In the genomic region with DNA sequence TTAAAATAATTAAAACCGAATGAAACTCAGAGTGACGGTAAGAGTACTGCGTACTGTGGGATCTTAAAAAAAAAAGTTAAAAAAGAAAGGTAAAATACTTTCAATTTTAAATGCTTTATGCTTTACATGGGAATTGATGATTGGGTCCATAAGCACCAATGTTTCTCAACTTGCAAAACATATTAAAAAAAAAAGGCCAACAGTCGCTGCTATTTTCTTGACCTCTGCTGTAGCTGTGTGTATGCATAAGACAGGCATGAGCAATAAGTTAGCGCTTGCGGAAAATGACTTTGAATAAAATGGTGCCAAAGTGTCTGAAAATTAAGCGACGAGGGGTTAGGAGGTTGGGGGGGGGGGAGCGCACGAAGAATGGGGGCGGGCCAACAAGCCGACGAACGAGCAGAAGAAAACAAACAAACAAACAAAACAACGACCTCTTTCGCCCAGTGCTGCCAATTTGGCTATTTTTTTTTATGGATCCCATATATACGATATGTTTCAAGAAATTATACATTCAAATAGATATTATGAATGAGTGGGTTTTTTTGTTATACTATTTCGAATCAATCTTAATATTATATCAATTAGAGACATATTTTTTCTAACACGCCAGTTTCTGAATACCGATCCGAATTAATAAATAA, we compare ENCODE assay signal across 1 fruit fly cellular context.
TF ChIP-seq lines count a peak whose summit lies in the region.

No protein-coding gene starts in this region.

TF ChIP-seq in whole organism, embryonic, 481 proteins besides CTCF, POLR2A, EP300 and RAD21 (continued from another document and continues in another):
- TF ChIP-seq fru (optimal IDR thresholded peaks at IDR 0.05; lab: Kevin White, UChicago) (no peak), CG14050 (GFP tag; IDR thresholded peaks at IDR 0.05; lab: Robert Waterston, UW) (peak; percentile 19; the same call in 1 of the 3 replicates), NK7.1 (GFP tag; optimal IDR thresholded peaks at IDR 0.05; lab: Kevin White, UChicago) (peak; percentile 9), Hr39 (optimal IDR thresholded peaks at IDR 0.05; lab: Kevin White, UChicago) (no peak), bigmax (GFP tag; optimal IDR thresholded peaks at IDR 0.05; lab: Kevin White, UChicago) (no peak), CG13775 (GFP tag; optimal IDR thresholded peaks at IDR 0.05; lab: Kevin White, UChicago) (peak; percentile 45), CG4328 (GFP tag; optimal IDR thresholded peaks at IDR 0.05; lab: Kevin White, UChicago) (no peak), CG8089 (GFP tag; optimal IDR thresholded peaks at IDR 0.05; lab: Kevin White, UChicago) (peak; percentile 4), odd (GFP tag; optimal IDR thresholded peaks at IDR 0.05; lab: Kevin White, UChicago) (no peak), pum (GFP tag; optimal IDR thresholded peaks at IDR 0.05; lab: Kevin White, UChicago) (no peak), ftz-f1 (GFP tag; optimal IDR thresholded peaks at IDR 0.05; lab: Kevin White, UChicago) (no peak), CG6272 (GFP tag; IDR thresholded peaks at IDR 0.05; lab: Robert Waterston, UW) (no peak), Eip74EF (GFP tag; optimal IDR thresholded peaks at IDR 0.05; lab: Kevin White, UChicago) (peak in 1 of 2 experiments; percentile 35), CG30403 (GFP tag; optimal IDR thresholded peaks at IDR 0.05; lab: Kevin White, UChicago) (peak; percentile 46), CG2116 (GFP tag; optimal IDR thresholded peaks at IDR 0.05; lab: Kevin White, UChicago) (no peak), CG1233 (GFP tag; optimal IDR thresholded peaks at IDR 0.05; lab: Kevin White, UChicago) (peak; percentile 33), CG17912 (GFP tag; optimal IDR thresholded peaks at IDR 0.05; lab: Kevin White, UChicago) (no peak), nerfin-2 (GFP tag; IDR thresholded peaks at IDR 0.05; lab: Robert Waterston, UW; ENCODE audit: partially characterized antibody) (no peak), phol (tag; optimal IDR thresholded peaks at IDR 0.05; lab: Kevin White, UChicago) (peak; percentile 53), pho (GFP tag; optimal IDR thresholded peaks at IDR 0.05; lab: Kevin White, UChicago) (no peak), CG30431 (GFP tag; optimal IDR thresholded peaks at IDR 0.05; lab: Kevin White, UChicago) (peak; percentile 11), Dip2 (GFP tag; IDR thresholded peaks at IDR 0.05; lab: Robert Waterston, UW) (no peak), twi (tag; optimal IDR thresholded peaks at IDR 0.05; lab: Kevin White, UChicago) (no peak), grn (GFP tag; optimal IDR thresholded peaks at IDR 0.05; lab: Kevin White, UChicago) (no peak), nom (GFP tag; optimal IDR thresholded peaks at IDR 0.05; lab: Kevin White, UChicago) (peak; percentile 45), CkIIα-i1 (GFP tag; IDR thresholded peaks at IDR 0.05; lab: Robert Waterston, UW) (no peak), esg (GFP tag; conservative IDR thresholded peaks at IDR 0.05; lab: Robert Waterston, UW) (peak; percentile 58), Aef1 (GFP tag; IDR thresholded peaks at IDR 0.05; lab: Robert Waterston, UW) (peak; percentile 54; the same call in 2 of the 3 replicates), CG32772 (GFP tag; IDR thresholded peaks at IDR 0.05; lab: Robert Waterston, UW) (0 out of 2 replicates have a peak, but pooled peaks have one; percentile 17), dm (GFP tag; optimal IDR thresholded peaks at IDR 0.05; lab: Kevin White, UChicago) (no peak), Atf6 (GFP tag; IDR thresholded peaks at IDR 0.05; lab: Robert Waterston, UW) (peak; percentile 30; the same call in 1 of the 2 replicates), CG18262 (tag; optimal IDR thresholded peaks at IDR 0.05; lab: Kevin White, UChicago) (peak; percentile 27), corto (GFP tag; optimal IDR thresholded peaks at IDR 0.05; lab: Kevin White, UChicago) (no peak), Dp (GFP tag; optimal IDR thresholded peaks at IDR 0.05; lab: Kevin White, UChicago) (no peak), sens (GFP tag; lab: Kevin White, UChicago) (peak; percentile 93), wdn (GFP tag; IDR thresholded peaks at IDR 0.05; lab: Robert Waterston, UW) (0 out of 2 replicates have a peak, but pooled peaks have one; percentile 25), CG6175 (GFP tag; IDR thresholded peaks at IDR 0.05; lab: Robert Waterston, UW) (no peak), CG42726 (GFP tag; IDR thresholded peaks at IDR 0.05; lab: Robert Waterston, UW; ENCODE audit: partially characterized antibody) (no peak), CG8478 (optimal IDR thresholded peaks at IDR 0.05; lab: Kevin White, UChicago) (no peak), Hr51 (GFP tag; optimal IDR thresholded peaks at IDR 0.05; lab: Kevin White, UChicago) (peak in 1 of 2 experiments; percentile 67), ap (GFP tag; IDR thresholded peaks at IDR 0.05; lab: Robert Waterston, UW) (peak; percentile 42; the same call in 1 of the 2 replicates), oc (tag; optimal IDR thresholded peaks at IDR 0.05; lab: Kevin White, UChicago) (no peak), caup (GFP tag; optimal IDR thresholded peaks at IDR 0.05; lab: Kevin White, UChicago; ENCODE audit: severe bottlenecking) (peak; percentile 40), CG12744 (GFP tag; optimal IDR thresholded peaks at IDR 0.05; lab: Kevin White, UChicago) (no peak), MESR4 (GFP tag; optimal IDR thresholded peaks at IDR 0.05; lab: Kevin White, UChicago) (no peak), CG1603 (tag; optimal IDR thresholded peaks at IDR 0.05; lab: Kevin White, UChicago) (no peak), bcd (GFP tag; optimal IDR thresholded peaks at IDR 0.05; lab: Kevin White, UChicago) (peak; percentile 52), fu2 (GFP tag; optimal IDR thresholded peaks at IDR 0.05; lab: Kevin White, UChicago) (no peak), CG15011 (GFP tag; optimal IDR thresholded peaks at IDR 0.05; lab: Kevin White, UChicago) (no peak), CG6765 (GFP tag; optimal IDR thresholded peaks at IDR 0.05; lab: Kevin White, UChicago) (no peak), Sin3A (optimal IDR thresholded peaks at IDR 0.05; lab: Kevin White, UChicago) (no peak), Neu2 (GFP tag; optimal IDR thresholded peaks at IDR 0.05; lab: Kevin White, UChicago; ENCODE audit: borderline replicate concordance) (no peak), CG12219 (GFP tag; optimal IDR thresholded peaks at IDR 0.05; lab: Kevin White, UChicago) (no peak), NC2α (GFP tag; optimal IDR thresholded peaks at IDR 0.05; lab: Kevin White, UChicago) (no peak), p53 (GFP tag; optimal IDR thresholded peaks at IDR 0.05; lab: Kevin White, UChicago) (no peak), Gug (GFP tag; IDR thresholded peaks at IDR 0.05; lab: Robert Waterston, UW) (peak; percentile 52; the same call in 1 of the 4 replicates), usp (GFP tag; optimal IDR thresholded peaks at IDR 0.05; lab: Kevin White, UChicago) (no peak), Rx (GFP tag; IDR thresholded peaks at IDR 0.05; lab: Robert Waterston, UW) (peak; percentile 23; the same call in 1 of the 2 replicates), sr (GFP tag; IDR thresholded peaks at IDR 0.05; lab: Robert Waterston, UW) (peak; percentile 64; the same call in 2 of the 3 replicates), Med (GFP tag; lab: Kevin White, UChicago) (peak; percentile 86), Sox102F (GFP tag; optimal IDR thresholded peaks at IDR 0.05; lab: Kevin White, UChicago) (peak; percentile 57), CG12071 (GFP tag; optimal IDR thresholded peaks at IDR 0.05; lab: Kevin White, UChicago) (peak; percentile 29), org-1 (GFP tag; optimal IDR thresholded peaks at IDR 0.05; lab: Kevin White, UChicago) (peak; percentile 3), crp (GFP tag; optimal IDR thresholded peaks at IDR 0.05; lab: Kevin White, UChicago) (no peak), CG10959 (GFP tag; IDR thresholded peaks at IDR 0.05; lab: Robert Waterston, UW) (no peak), Max (GFP tag; optimal IDR thresholded peaks at IDR 0.05; lab: Kevin White, UChicago) (no peak), Mad (GFP tag; optimal IDR thresholded peaks at IDR 0.05; lab: Kevin White, UChicago) (no peak), CG8924 (tag; optimal IDR thresholded peaks at IDR 0.05; lab: Kevin White, UChicago) (no peak), CG9876 (GFP tag; optimal IDR thresholded peaks at IDR 0.05; lab: Kevin White, UChicago) (no peak), disco-r (GFP tag; optimal IDR thresholded peaks at IDR 0.05; lab: Kevin White, UChicago) (no peak), CG6254 (GFP tag; optimal IDR thresholded peaks at IDR 0.05; lab: Kevin White, UChicago) (no peak), CG2678 (tag; optimal IDR thresholded peaks at IDR 0.05; lab: Kevin White, UChicago) (peak; percentile 64), mld (GFP tag; IDR thresholded peaks at IDR 0.05; lab: Robert Waterston, UW; ENCODE audit: partially characterized antibody) (no peak), CG14441 (GFP tag; IDR thresholded peaks at IDR 0.05; lab: Robert Waterston, UW) (peak; percentile 72), hkb (optimal IDR thresholded peaks at IDR 0.05; lab: Kevin White, UChicago) (no peak), hkb (GFP tag; IDR thresholded peaks at IDR 0.05; lab: Robert Waterston, UW) (peak; percentile 82), chm (GFP tag; IDR thresholded peaks at IDR 0.05; lab: Robert Waterston, UW) (peak; percentile 65; the same call in 1 of the 2 replicates), eyg (GFP tag; optimal IDR thresholded peaks at IDR 0.05; lab: Kevin White, UChicago) (no peak), CG18619 (GFP tag; optimal IDR thresholded peaks at IDR 0.05; lab: Kevin White, UChicago) (peak; percentile 37), CHES-1-like (GFP tag; optimal IDR thresholded peaks at IDR 0.05; lab: Kevin White, UChicago) (no peak), CG8388 (GFP tag; optimal IDR thresholded peaks at IDR 0.05; lab: Kevin White, UChicago) (peak; percentile 14), CG43689 (GFP tag; IDR thresholded peaks at IDR 0.05; lab: Robert Waterston, UW) (no peak), bsh (GFP tag; optimal IDR thresholded peaks at IDR 0.05; lab: Kevin White, UChicago) (peak; percentile 36 to 50), cwo (GFP tag; optimal IDR thresholded peaks at IDR 0.05; lab: Kevin White, UChicago) (peak; percentile 15), nerfin-1 (tag; optimal IDR thresholded peaks at IDR 0.05; lab: Kevin White, UChicago) (peak; percentile 19), vnd (GFP tag; IDR thresholded peaks at IDR 0.05; lab: Robert Waterston, UW; ENCODE audit: partially characterized antibody) (no peak), ewg (GFP tag; optimal IDR thresholded peaks at IDR 0.05; lab: Kevin White, UChicago) (peak; percentile 16), CG4820 (GFP tag; optimal IDR thresholded peaks at IDR 0.05; lab: Kevin White, UChicago) (no peak), Blimp-1 (GFP tag; optimal IDR thresholded peaks at IDR 0.05; lab: Kevin White, UChicago) (peak; percentile 25), Six4 (GFP tag; optimal IDR thresholded peaks at IDR 0.05; lab: Kevin White, UChicago) (peak; percentile 27), Adf1 (GFP tag; IDR thresholded peaks at IDR 0.05; lab: Robert Waterston, UW) (no peak), CG18476 (GFP tag; optimal IDR thresholded peaks at IDR 0.05; lab: Kevin White, UChicago) (no peak), CG2199 (GFP tag; IDR thresholded peaks at IDR 0.05; lab: Robert Waterston, UW) (0 out of 3 replicates have a peak, but pooled peaks have one; percentile 50), Xrp1 (GFP tag; IDR thresholded peaks at IDR 0.05; lab: Robert Waterston, UW) (peak; percentile 75), YL-1 (GFP tag; optimal IDR thresholded peaks at IDR 0.05; lab: Kevin White, UChicago) (no peak), peb (GFP tag; IDR thresholded peaks at IDR 0.05; lab: Robert Waterston, UW) (no peak), Lpt (GFP tag; optimal IDR thresholded peaks at IDR 0.05; lab: Kevin White, UChicago) (no peak), h (optimal IDR thresholded peaks at IDR 0.05; lab: Kevin White, UChicago) (no peak), Asciz (GFP tag; optimal IDR thresholded peaks at IDR 0.05; lab: Kevin White, UChicago) (peak; percentile 22), Jarid2 (GFP tag; optimal IDR thresholded peaks at IDR 0.05; lab: Kevin White, UChicago) (no peak), CG5245 (GFP tag; optimal IDR thresholded peaks at IDR 0.05; lab: Kevin White, UChicago) (peak; percentile 40), ken (GFP tag; IDR thresholded peaks at IDR 0.05; lab: Robert Waterston, UW) (peak; percentile 55; the same call in 1 of the 3 replicates), CG13123 (GFP tag; optimal IDR thresholded peaks at IDR 0.05; lab: Kevin White, UChicago) (no peak), Sry-δ (GFP tag; optimal IDR thresholded peaks at IDR 0.05; lab: Kevin White, UChicago) (no peak), Camta (GFP tag; optimal IDR thresholded peaks at IDR 0.05; lab: Kevin White, UChicago) (peak; percentile 42), CG13624 (GFP tag; optimal IDR thresholded peaks at IDR 0.05; lab: Kevin White, UChicago) (peak; percentile 41), Hand (GFP tag; optimal IDR thresholded peaks at IDR 0.05; lab: Kevin White, UChicago) (peak; percentile 17), br (optimal IDR thresholded peaks at IDR 0.05; lab: Kevin White, UChicago) (no peak), CG32532 (GFP tag; IDR thresholded peaks at IDR 0.05; lab: Robert Waterston, UW) (peak; percentile 71), Oli (tag; optimal IDR thresholded peaks at IDR 0.05; lab: Kevin White, UChicago) (peak; percentile 55), tup (GFP tag; optimal IDR thresholded peaks at IDR 0.05; lab: Kevin White, UChicago) (no peak), onecut (GFP tag; IDR thresholded peaks at IDR 0.05; lab: Robert Waterston, UW) (peak; percentile 39; the same call in 1 of the 2 replicates), zfh1 (GFP tag; IDR thresholded peaks at IDR 0.05; lab: Robert Waterston, UW) (peak; percentile 49; the same call in 1 of the 3 replicates), Poxn (GFP tag; IDR thresholded peaks at IDR 0.05; lab: Robert Waterston, UW) (no peak), Xbp1 (GFP tag; optimal IDR thresholded peaks at IDR 0.05; lab: Kevin White, UChicago) (peak; percentile 55), Mes4 (GFP tag; optimal IDR thresholded peaks at IDR 0.05; lab: Kevin White, UChicago) (peak; percentile 9), prd (optimal IDR thresholded peaks at IDR 0.05; lab: Kevin White, UChicago) (no peak), prd (GFP tag; IDR thresholded peaks at IDR 0.05; lab: Robert Waterston, UW) (peak; percentile 70), CG4282 (GFP tag; optimal IDR thresholded peaks at IDR 0.05; lab: Kevin White, UChicago) (no peak), gcm (GFP tag; optimal IDR thresholded peaks at IDR 0.05; lab: Kevin White, UChicago) (peak; percentile 7), CG2202 (tag; optimal IDR thresholded peaks at IDR 0.05; lab: Kevin White, UChicago) (no peak), HLH54F (GFP tag; optimal IDR thresholded peaks at IDR 0.05; lab: Kevin White, UChicago) (peak; percentile 7), chinmo (GFP tag; IDR thresholded peaks at IDR 0.05; lab: Robert Waterston, UW; ENCODE audit: partially characterized antibody) (no peak), dysf (GFP tag; IDR thresholded peaks at IDR 0.05; lab: Robert Waterston, UW) (peak; percentile 66; the same call in 2 of the 3 replicates)
